Fruit fly (Drosophila melanogaster) whole organism, embryonic: ENCODE results near the gene CG14356.

ENCODE experiments used
- Ada2b ChIP-seq: fragments of 200-800 bp; sonication (Bioruptor generic); IDR thresholded peaks from 2 replicates; pipeline ENCODE4 v1.3.6; 2022; ENCODE audit warnings: missing biosample characterization, missing genetic modification characterization
- Atf6 ChIP-seq: fragments of 200-800 bp; sonication (Bioruptor generic); IDR thresholded peaks from 2 replicates; pipeline ENCODE4 v1.3.6; 2022; ENCODE audit warnings: missing biosample characterization, missing genetic modification characterization
- CG10209 ChIP-seq: fragments of 200-800 bp; sonication (Bioruptor generic); optimal IDR thresholded peaks from 3 replicates; lab custom pipeline; 2017; ENCODE audit warnings: missing biosample characterization, mild to moderate bottlenecking, missing genetic modification characterization, missing genetic modification reagents
- CG1024 ChIP-seq: fragments of 200-800 bp; sonication (Bioruptor generic); IDR thresholded peaks from 2 replicates; pipeline ENCODE4 v1.3.6; 2022; ENCODE audit warnings: missing biosample characterization, missing genetic modification characterization
- CG10274 ChIP-seq: fragments of 200-800 bp; sonication (Bioruptor generic); optimal IDR thresholded peaks from 3 replicates; lab custom pipeline; 2017; ENCODE audit warnings: missing biosample characterization, mild to moderate bottlenecking, missing genetic modification characterization
- CG11247 ChIP-seq: fragments of 200-800 bp; sonication (Bioruptor generic); IDR thresholded peaks from 2 replicates; pipeline ENCODE4 v1.3.6; 2022; ENCODE audit warnings: missing biosample characterization, missing genetic modification characterization
- CG11504 ChIP-seq: fragments of 200-800 bp; sonication (Bioruptor generic); optimal IDR thresholded peaks from 3 replicates; lab custom pipeline; 2019; ENCODE audit warnings: missing biosample characterization, mild to moderate bottlenecking, missing genetic modification characterization, moderate library complexity
- CG11695 ChIP-seq: fragments of 200-800 bp; sonication (Bioruptor generic); IDR thresholded peaks from 3 replicates; pipeline ENCODE4 v1.3.6; 2022; ENCODE audit warnings: missing biosample characterization, missing genetic modification characterization
- CG12744 ChIP-seq: fragments of 200-800 bp; sonication (Bioruptor generic); optimal IDR thresholded peaks from 2 replicates; lab custom pipeline; 2016; ENCODE audit warnings: missing biosample characterization, missing genetic modification characterization
- CG15601 ChIP-seq: fragments of 200-800 bp; sonication (Bioruptor generic); optimal IDR thresholded peaks from 3 replicates; lab custom pipeline; 2019; ENCODE audit warnings: missing biosample characterization, mild to moderate bottlenecking, missing genetic modification characterization, moderate library complexity
- CG1647 ChIP-seq: fragments of 200-800 bp; sonication (Bioruptor generic); optimal IDR thresholded peaks from 3 replicates; lab custom pipeline; 2016; ENCODE audit warnings: missing biosample characterization, missing genetic modification characterization
- CG17361 ChIP-seq: fragments of 200-800 bp; sonication (Bioruptor generic); IDR thresholded peaks from 3 replicates; pipeline ENCODE4 v1.3.6; 2022; ENCODE audit warnings: missing biosample characterization, missing genetic modification characterization
- CG4730 ChIP-seq: fragments of 200-800 bp; sonication (Bioruptor generic); IDR thresholded peaks from 2 replicates; pipeline ENCODE4 v1.3.6; 2022; ENCODE audit warnings: missing biosample characterization, missing genetic modification characterization
- CG6683 ChIP-seq: fragments of 200-800 bp; sonication (Bioruptor generic); optimal IDR thresholded peaks from 2 replicates; lab custom pipeline; 2017; ENCODE audit warnings: missing biosample characterization, mild to moderate bottlenecking, missing genetic modification characterization, missing genetic modification reagents
- CG7745 ChIP-seq: fragments of 200-800 bp; sonication (Bioruptor generic); optimal IDR thresholded peaks from 2 replicates; lab custom pipeline; 2018; ENCODE audit warnings: missing biosample characterization, mild to moderate bottlenecking, missing genetic modification characterization, moderate library complexity
- CG7963 ChIP-seq: fragments of 200-800 bp; sonication (Bioruptor generic); IDR thresholded peaks from 3 replicates; pipeline ENCODE4 v1.3.6; 2022; ENCODE audit warnings: missing biosample characterization, missing genetic modification characterization; ENCODE audit not compliant: partially characterized antibody
- CG8290 ChIP-seq, 3 experiments: fragments of 200-800 bp; sonication (Bioruptor generic); optimal IDR thresholded peaks; 2 replicates each; lab custom pipeline; 2016 to 2019; ENCODE audit warnings: missing biosample characterization in 3 of 3, missing genetic modification characterization in 3 of 3, mild to moderate bottlenecking in 2 of 3, moderate library complexity in 1 of 3
- CG8924 ChIP-seq: fragments of 200-800 bp; optimal IDR thresholded peaks from 3 replicates; lab custom pipeline; 2019; ENCODE audit warnings: missing biosample characterization, mild to moderate bottlenecking, missing genetic modification characterization, moderate library complexity
- CG9817 ChIP-seq: fragments of 200-800 bp; sonication (Bioruptor generic); optimal IDR thresholded peaks from 2 replicates; lab custom pipeline; 2018; ENCODE audit warnings: missing biosample characterization, mild to moderate bottlenecking, missing genetic modification characterization, moderate library complexity
- Deaf1 ChIP-seq: fragments of 200-800 bp; optimal IDR thresholded peaks from 3 replicates; lab custom pipeline; 2019; ENCODE audit warnings: missing biosample characterization, mild to moderate bottlenecking, missing genetic modification characterization, moderate library complexity
- Dfd ChIP-seq, 2 experiments: fragments of >200 bp; optimal IDR thresholded peaks; 2 replicates each; lab custom pipeline; 2017; ENCODE audit warnings: missing biosample characterization in 2 of 2, missing genetic modification characterization in 2 of 2
- Doc3 ChIP-seq: fragments of 200-800 bp; sonication (Bioruptor generic); IDR thresholded peaks from 3 replicates; pipeline ENCODE4 v1.3.6; 2022; ENCODE audit warnings: missing biosample characterization, missing genetic modification characterization; ENCODE audit not compliant: partially characterized antibody
- Hmx ChIP-seq: fragments of 200-800 bp; sonication (Bioruptor generic); optimal IDR thresholded peaks from 2 replicates; lab custom pipeline; 2016; ENCODE audit warnings: missing biosample characterization, missing genetic modification characterization
- MESR4 ChIP-seq: fragments of 200-800 bp; sonication (Bioruptor generic); optimal IDR thresholded peaks from 2 replicates; lab custom pipeline; 2018; ENCODE audit warnings: missing biosample characterization, mild to moderate bottlenecking, missing genetic modification characterization, moderate library complexity
- NFAT ChIP-seq: fragments of 200-800 bp; sonication (Bioruptor generic); IDR thresholded peaks from 2 replicates; pipeline ENCODE4 v1.3.6; 2022; ENCODE audit warnings: missing biosample characterization, missing genetic modification characterization
- Pdp1 ChIP-seq, 2 experiments: fragments of 200-800 bp; sonication (Bioruptor generic); optimal IDR thresholded peaks; 3 replicates each; lab custom pipeline; 2016; ENCODE audit warnings: missing biosample characterization in 2 of 2, missing genetic modification characterization in 2 of 2, mild to moderate bottlenecking in 1 of 2, moderate library complexity in 1 of 2
- Sry-δ ChIP-seq: fragments of 200-800 bp; sonication (Bioruptor generic); optimal IDR thresholded peaks from 2 replicates; lab custom pipeline; 2016; ENCODE audit warnings: missing biosample characterization, missing genetic modification characterization
- Xbp1 ChIP-seq: fragments of 200-800 bp; sonication (Bioruptor generic); optimal IDR thresholded peaks from 3 replicates; lab custom pipeline; 2016; ENCODE audit warnings: missing biosample characterization, mild to moderate bottlenecking, missing genetic modification characterization
- bigmax ChIP-seq: fragments of 200-800 bp; sonication (Bioruptor generic); optimal IDR thresholded peaks from 2 replicates; lab custom pipeline; 2018; ENCODE audit warnings: missing biosample characterization, mild to moderate bottlenecking, missing genetic modification characterization
- bowl ChIP-seq: fragments of 200-800 bp; sonication (Bioruptor generic); IDR thresholded peaks from 2 replicates; pipeline ENCODE4 v1.3.6; 2022; ENCODE audit warnings: missing biosample characterization, missing genetic modification characterization
- chif ChIP-seq, 2 experiments: fragments of 200-800 bp; sonication (Bioruptor generic); optimal IDR thresholded peaks; 3 replicates each; lab custom pipeline; 2016; ENCODE audit warnings: missing biosample characterization in 2 of 2, missing genetic modification characterization in 2 of 2
- exex ChIP-seq: fragments of 200-800 bp; sonication (Bioruptor generic); optimal IDR thresholded peaks from 4 replicates; lab custom pipeline; 2018; ENCODE audit warnings: missing biosample characterization, mild to moderate bottlenecking, missing genetic modification characterization, moderate library complexity
- fd96Cb ChIP-seq: fragments of 200-800 bp; sonication (Bioruptor generic); optimal IDR thresholded peaks from 2 replicates; lab custom pipeline; 2018; ENCODE audit warnings: missing biosample characterization, mild to moderate bottlenecking, missing genetic modification characterization, moderate library complexity
- fru ChIP-seq: fragments of >200 bp; optimal IDR thresholded peaks from 2 replicates; lab custom pipeline; 2017
- ftz-f1 ChIP-seq: fragments of 200-800 bp; sonication (Bioruptor generic); optimal IDR thresholded peaks from 2 replicates; lab custom pipeline; 2016; ENCODE audit warnings: missing biosample characterization, missing genetic modification characterization
- gce ChIP-seq: fragments of 200-800 bp; sonication (Bioruptor generic); IDR thresholded peaks from 3 replicates; pipeline ENCODE4 v1.3.6; 2022; ENCODE audit warnings: missing biosample characterization, missing genetic modification characterization
- gro ChIP-seq: fragments of 200-800 bp; sonication (Bioruptor generic); optimal IDR thresholded peaks from 2 replicates; lab custom pipeline; 2016; ENCODE audit warnings: missing biosample characterization, missing genetic modification characterization
- jing ChIP-seq: fragments of 200-800 bp; sonication (Bioruptor generic); optimal IDR thresholded peaks from 2 replicates; lab custom pipeline; 2018; ENCODE audit warnings: missing biosample characterization, mild to moderate bottlenecking, missing genetic modification characterization
- pnt ChIP-seq: fragments of 200-800 bp; sonication (Bioruptor generic); optimal IDR thresholded peaks from 3 replicates; lab custom pipeline; 2016; ENCODE audit warnings: missing biosample characterization, missing genetic modification characterization
- rib ChIP-seq: fragments of 200-800 bp; sonication (Bioruptor generic); IDR thresholded peaks from 2 replicates; pipeline ENCODE4 v1.3.6; 2022; ENCODE audit warnings: missing biosample characterization, missing genetic modification characterization
- salm ChIP-seq: fragments of 200-800 bp; sonication (Bioruptor generic); optimal IDR thresholded peaks from 2 replicates; lab custom pipeline; 2018; ENCODE audit warnings: missing biosample characterization, mild to moderate bottlenecking, missing genetic modification characterization
- sc ChIP-seq, 3 experiments: fragments of >200 bp in 2 of 3; fragments of 200-800 bp in 1 of 3; sonication (Bioruptor generic) in 1 of 3; optimal IDR thresholded peaks; 2 replicates in 2 of 3; 3 replicates in 1 of 3; lab custom pipeline; 2017; ENCODE audit warnings: mild to moderate bottlenecking in 1 of 3, missing biosample characterization in 1 of 3, missing genetic modification characterization in 1 of 3, missing genetic modification reagents in 1 of 3
- schlank ChIP-seq: fragments of 200-800 bp; sonication (Bioruptor generic); optimal IDR thresholded peaks from 2 replicates; lab custom pipeline; 2018; ENCODE audit warnings: missing biosample characterization, mild to moderate bottlenecking, missing genetic modification characterization
- sd ChIP-seq: fragments of 200-800 bp; sonication (Bioruptor generic); optimal IDR thresholded peaks from 3 replicates; lab custom pipeline; 2018; ENCODE audit warnings: missing biosample characterization, mild to moderate bottlenecking, missing genetic modification characterization, moderate library complexity
- sens-2 ChIP-seq: fragments of 200-800 bp; sonication (Bioruptor generic); IDR thresholded peaks from 2 replicates; pipeline ENCODE4 v1.3.6; 2022; ENCODE audit warnings: missing biosample characterization, missing genetic modification characterization
- slou ChIP-seq: fragments of 200-800 bp; sonication (Bioruptor generic); optimal IDR thresholded peaks from 3 replicates; lab custom pipeline; 2016; ENCODE audit warnings: missing biosample characterization, missing genetic modification characterization
- sna ChIP-seq: fragments of 200-800 bp; sonication (Bioruptor generic); IDR thresholded peaks from 2 replicates; pipeline ENCODE4 v1.3.6; 2022; ENCODE audit warnings: missing biosample characterization, missing genetic modification characterization; ENCODE audit not compliant: partially characterized antibody
- vnd ChIP-seq: fragments of 200-800 bp; sonication (Bioruptor generic); IDR thresholded peaks from 3 replicates; pipeline ENCODE4 v1.3.6; 2022; ENCODE audit warnings: missing biosample characterization, missing genetic modification characterization; ENCODE audit not compliant: partially characterized antibody

Gene CG14356

dm6 chr3R:14088887-14089567 lies 42.8 kb downstream of the CG14356 start, which contains the start of gene Npc2b (continued):
- TF ChIP-seq CG8924, result peak; percentile 19
- TF ChIP-seq CG11504 (tag; lab: Kevin White, UChicago), result peak; percentile 74
- TF ChIP-seq jing, result no peak
- TF ChIP-seq CG9817 (tag; lab: Kevin White, UChicago), result peak; percentile 62
- TF ChIP-seq CG8290 (GFP tag; optimal IDR thresholded peaks at IDR 0.05; lab: Kevin White, UChicago), result peak; percentile 28
- peak in 1 of 2 experiments; percentile 75 for TF ChIP-seq CG8290 (tag; optimal IDR thresholded peaks at IDR 0.05; lab: Kevin White, UChicago)
- TF ChIP-seq sens-2 (GFP tag; lab: Robert Waterston, UW), result no peak
- peak; percentile 23 for TF ChIP-seq Deaf1 (tag; lab: Kevin White, UChicago)
- TF ChIP-seq Atf6, result peak; percentile 39; the same call in 1 of the 2 replicates
- TF ChIP-seq exex (tag; lab: Kevin White, UChicago), result peak; percentile 20
- no peak for TF ChIP-seq rib (GFP tag; lab: Robert Waterston, UW)
- TF ChIP-seq slou, result no peak
- peak; percentile 26 for TF ChIP-seq Sry-δ (GFP tag; lab: Kevin White, UChicago)
- TF ChIP-seq CG10209 (GFP tag; lab: Kevin White, UChicago), result peak; percentile 49
- TF ChIP-seq CG4730, result peak; percentile 5; the same call in 1 of the 2 replicates
- no peak for TF ChIP-seq bowl
- TF ChIP-seq CG15601 (tag; lab: Kevin White, UChicago), result peak; percentile 17
- TF ChIP-seq Xbp1 (GFP tag; lab: Kevin White, UChicago), result peak; percentile 85
- no peak for TF ChIP-seq salm (tag; lab: Kevin White, UChicago)
- no peak for TF ChIP-seq schlank (tag; lab: Kevin White, UChicago)
- no peak for TF ChIP-seq gce
- peak; percentile 54 to 86 for TF ChIP-seq Pdp1 (GFP tag; optimal IDR thresholded peaks at IDR 0.05; lab: Kevin White, UChicago)
- TF ChIP-seq CG6683, result peak; percentile 23
- TF ChIP-seq CG1647 (GFP tag; lab: Kevin White, UChicago), result peak; percentile 4
- TF ChIP-seq vnd (GFP tag; lab: Robert Waterston, UW), result no peak
- no peak for TF ChIP-seq Doc3
- no peak for TF ChIP-seq ftz-f1 (GFP tag; lab: Kevin White, UChicago)
- peak; percentile 17 for TF ChIP-seq fd96Cb (tag; lab: Kevin White, UChicago)
- peak; percentile 85 for TF ChIP-seq sd (tag; lab: Kevin White, UChicago)
- TF ChIP-seq CG17361 (GFP tag; lab: Robert Waterston, UW), result peak; percentile 36; the same call in 1 of the 3 replicates
- TF ChIP-seq Ada2b (GFP tag; lab: Robert Waterston, UW), result peak; percentile 22; the same call in 1 of the 2 replicates
- TF ChIP-seq CG7963, result no peak
- TF ChIP-seq NFAT (GFP tag; lab: Robert Waterston, UW), result peak; percentile 43; the same call in 1 of the 2 replicates
- TF ChIP-seq sna (GFP tag; lab: Robert Waterston, UW), result no peak
- TF ChIP-seq gro, result peak; percentile 14
- no peak for TF ChIP-seq CG7745
- no peak for TF ChIP-seq sc (optimal IDR thresholded peaks at IDR 0.05; lab: Kevin White, UChicago)
- peak; percentile 14 for TF ChIP-seq sc (GFP tag; optimal IDR thresholded peaks at IDR 0.05; lab: Kevin White, UChicago)
- TF ChIP-seq CG12744, result peak; percentile 33
- TF ChIP-seq bigmax (GFP tag; lab: Kevin White, UChicago), result no peak
- TF ChIP-seq Dfd (GFP tag; optimal IDR thresholded peaks at IDR 0.05; lab: Kevin White, UChicago), result no peak
- no peak for TF ChIP-seq CG11695 (GFP tag; lab: Robert Waterston, UW)
- TF ChIP-seq CG10274 (GFP tag; lab: Kevin White, UChicago), result no peak
- no peak for TF ChIP-seq MESR4 (GFP tag; lab: Kevin White, UChicago)
- peak; percentile 66 to 69 for TF ChIP-seq chif (GFP tag; optimal IDR thresholded peaks at IDR 0.05; lab: Kevin White, UChicago)
- TF ChIP-seq CG11247 (GFP tag; lab: Robert Waterston, UW), result peak; percentile 60
- TF ChIP-seq Hmx (GFP tag; lab: Kevin White, UChicago), result no peak
- TF ChIP-seq CG1024 (GFP tag; lab: Robert Waterston, UW), result 0 out of 2 replicates have a peak, but pooled peaks have one; percentile 43
- TF ChIP-seq fru (lab: Kevin White, UChicago), result no peak
- TF ChIP-seq pnt, result peak; percentile 34
